Worm (Caenorhabditis elegans) whole organism, dauer: Measurements from ENCODE around the gene pqn-75.
"Not testable (repeated sequence)": the region's sequence is repeated elsewhere in the genome, so short reads cannot be mapped to it uniquely, and the experiment has no call there.

Source experiments
- unc-62 ChIP-seq: sonication (generic microtip); optimal IDR thresholded peaks from 2 replicates; lab custom pipeline; 2017; ENCODE audit warnings: missing biosample characterization, missing genetic modification reagents, missing genetic modification characterization

Gene pqn-75

ce11 chrIV:4085787-4086262 lies 13.7 kb downstream of the pqn-75 start, which contains the start of gene C35B1.2:
Gene C35B1.2 (plus strand): TSS chrIV:4086212.
- TF ChIP-seq unc-62 (GFP tag; lab: Kevin White, UChicago) = no peak

- TF ChIP-seq unc-62 (GFP tag; lab: Kevin White, UChicago) = no peak
Measured at ce11 chrIV:4093087-4093486, 21.0 kb downstream of the pqn-75 start.

DNA sequence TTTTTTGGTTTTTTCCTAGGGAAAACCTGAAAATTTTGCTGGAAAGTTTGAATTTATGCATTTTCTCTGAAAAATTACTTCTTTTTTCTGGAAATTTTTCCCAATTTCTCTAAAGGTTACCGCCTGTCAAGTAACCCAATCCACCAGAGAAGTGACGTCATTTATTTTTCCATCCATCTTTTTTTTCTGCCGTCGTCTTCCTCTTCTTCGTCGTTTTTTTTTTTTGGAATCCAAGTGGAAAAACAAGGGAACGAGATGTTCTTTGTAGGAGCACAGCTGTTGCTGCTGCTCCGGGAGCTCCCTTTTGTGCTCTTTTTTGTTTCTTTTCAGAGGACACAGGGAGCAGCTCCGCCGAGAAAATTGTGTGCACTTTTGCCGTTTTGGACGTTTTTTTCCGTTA lies 22.2 kb downstream of the pqn-75 start:
- no peak for TF ChIP-seq unc-62 (GFP tag; lab: Kevin White, UChicago)

DNA sequence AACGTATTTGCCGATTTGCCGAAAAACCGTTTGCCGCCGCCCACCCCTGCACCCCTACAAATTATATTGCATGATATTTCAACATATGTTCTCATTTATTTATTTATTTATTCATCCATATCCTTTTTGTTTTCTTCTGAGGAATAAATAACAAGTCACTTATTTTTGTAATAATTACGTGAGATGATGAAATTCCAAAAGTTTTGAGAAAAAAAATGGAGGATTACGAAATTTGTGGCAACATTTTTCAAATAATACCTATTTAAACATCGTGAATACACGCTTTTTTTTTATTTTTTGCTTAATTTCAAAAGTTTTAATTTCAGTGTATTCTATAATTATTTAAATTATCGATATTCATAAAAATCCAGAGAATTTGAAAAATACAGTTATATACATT lies 24.8 kb downstream of the pqn-75 start:
- TF ChIP-seq unc-62 (GFP tag; lab: Kevin White, UChicago) = no peak

ce11 chrIV:4099773-4100172 lies 27.6 kb downstream of the pqn-75 start:
- TF ChIP-seq unc-62 (GFP tag; lab: Kevin White, UChicago) = no peak

ce11 chrIV:4102720-4103119 lies 30.6 kb downstream of the pqn-75 start, which contains the start of gene ubc-1:
Gene ubc-1 (plus strand): TSS chrIV:4103020.
- no peak for TF ChIP-seq unc-62 (GFP tag; lab: Kevin White, UChicago)

ce11 chrIV:4108767-4109166 lies 36.6 kb downstream of the pqn-75 start, which contains the start of gene C35B1.7:
Gene C35B1.7 (plus strand): TSS chrIV:4109067.
- no peak for TF ChIP-seq unc-62 (GFP tag; lab: Kevin White, UChicago)

ce11 chrIV:4112387-4112786 lies 40.3 kb downstream of the pqn-75 start, which contains the start of gene F49F1.14:
Gene F49F1.14 (minus strand): TSS chrIV:4112487.
- TF ChIP-seq unc-62 (GFP tag; lab: Kevin White, UChicago) = no peak

DNA sequence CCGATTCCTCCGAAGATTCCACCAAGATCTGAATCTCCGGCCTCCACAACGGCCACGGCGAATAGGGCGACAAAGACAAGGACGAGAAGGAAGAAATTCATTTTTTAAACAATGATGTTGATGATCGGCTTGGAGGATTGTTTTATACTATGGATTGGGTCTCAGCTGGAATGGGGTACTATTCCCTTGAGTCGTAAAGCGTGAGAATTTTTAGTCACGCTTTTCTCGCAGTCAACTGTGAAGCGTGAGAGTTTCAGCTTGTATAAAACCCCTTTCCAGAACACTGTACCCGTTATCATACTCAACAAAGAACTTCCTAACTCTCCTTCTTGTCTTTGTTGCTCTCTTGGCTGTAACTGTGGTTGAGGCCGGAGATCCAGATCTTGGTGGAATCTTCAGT lies 42.4 kb downstream of the pqn-75 start, which contains the start of gene F49F1.15:
F49F1.15 (minus strand) TSS at position 101 of the 400 bp plus-strand sequence.
- TF ChIP-seq unc-62 (GFP tag; lab: Kevin White, UChicago) = no peak

ce11 chrIV:4115634-4116033 lies 43.5 kb downstream of the pqn-75 start, which contains the start of the genes F49F1.4 and F49F1.2:
Gene F49F1.4 (minus strand): TSS chrIV:4115734.
Gene F49F1.2 (plus strand): TSS chrIV:4115943.
- no peak for TF ChIP-seq unc-62 (GFP tag; lab: Kevin White, UChicago)

- TF ChIP-seq unc-62 (GFP tag; lab: Kevin White, UChicago) = no peak
Measured at ce11 chrIV:4117432-4117831, 45.3 kb downstream of the pqn-75 start, which contains the start of gene drd-50. Gene drd-50 (plus strand): TSS chrIV:4117732.

DNA sequence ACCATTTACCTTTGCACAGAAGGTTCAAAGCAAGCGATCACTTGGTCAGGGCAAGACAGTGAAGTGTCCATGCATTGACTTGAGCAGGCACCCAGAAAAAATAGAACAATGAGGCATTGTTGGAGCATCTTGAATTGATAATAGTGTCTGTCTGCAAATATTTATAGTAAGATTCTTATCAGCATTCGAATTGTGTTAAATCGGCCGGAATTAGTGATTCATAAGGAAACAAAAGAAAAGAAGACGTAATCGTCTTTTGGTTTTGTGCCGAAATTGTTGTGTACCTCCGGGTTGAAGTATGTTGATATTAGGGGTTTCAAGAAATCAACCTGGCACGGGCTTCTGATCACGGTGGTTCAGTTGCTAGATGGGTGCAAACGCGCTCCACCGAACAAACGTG lies 48.1 kb downstream of the pqn-75 start, which contains the start of gene F49F1.5:
F49F1.5 (minus strand) TSS at position 153 of the 400 bp plus-strand sequence.
- TF ChIP-seq unc-62 (GFP tag; lab: Kevin White, UChicago) = no peak

DNA sequence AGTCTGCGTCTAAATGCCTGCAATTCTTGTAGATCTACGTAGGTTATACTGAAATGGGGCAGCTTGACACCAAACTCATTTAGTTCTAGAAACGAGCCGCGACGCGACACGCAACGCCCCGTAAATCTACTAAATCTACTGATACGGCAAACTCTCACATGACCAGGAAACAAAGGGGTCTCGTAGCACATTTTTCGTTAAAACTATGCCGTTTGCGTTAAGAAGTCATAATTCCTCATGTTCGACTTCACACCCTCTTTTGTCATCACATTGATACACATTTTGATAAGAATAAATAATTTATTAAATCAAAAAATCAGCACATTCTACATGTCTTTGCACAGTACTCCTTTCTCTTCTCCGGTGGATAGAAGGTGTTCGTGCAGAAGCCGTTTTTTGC lies 48.9 kb downstream of the pqn-75 start:
- TF ChIP-seq unc-62 (GFP tag; lab: Kevin White, UChicago) = no peak

DNA sequence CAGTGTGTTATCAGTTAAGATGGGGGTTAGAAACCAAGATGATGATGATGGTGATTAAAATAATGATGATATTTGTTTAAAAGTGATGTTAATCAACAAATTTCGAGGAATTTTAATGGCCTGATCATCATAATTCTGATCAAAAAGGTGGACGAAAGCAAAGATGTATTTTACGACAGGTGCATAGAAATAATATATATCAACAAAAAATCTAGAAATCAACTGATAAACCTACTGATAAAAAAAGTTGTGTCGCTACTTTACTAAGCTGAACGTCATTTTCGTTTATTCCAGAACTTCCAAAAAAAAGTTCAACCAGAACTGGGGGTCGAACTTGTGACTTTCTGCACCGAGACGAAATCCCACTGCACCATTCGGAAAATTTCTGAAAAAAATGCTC lies 51.0 kb downstream of the pqn-75 start, which contains the start of gene mul-1:
mul-1 (minus strand) TSS at position 84 of the 400 bp plus-strand sequence.
- no peak for TF ChIP-seq unc-62 (GFP tag; lab: Kevin White, UChicago)

- TF ChIP-seq unc-62 (GFP tag; lab: Kevin White, UChicago) = not testable (repeated sequence)
Measured at ce11 chrIV:4125657-4126056, 53.5 kb downstream of the pqn-75 start, which contains the start of gene F49F1.7. Gene F49F1.7 (minus strand): TSS chrIV:4125757.
